Fruit fly (Drosophila melanogaster): ENCODE results near the gene stwl.
A peak's percentile ranks its signal among the peaks of the same experiment; 100 is the strongest.

dm6 chr3L:14410146-14410676 lies 472 bp upstream of the stwl start, which contains the start of gene CG3919:
- TF ChIP-seq Abd-B (GFP tag; optimal IDR thresholded peaks at IDR 0.05) (no peak), Hr78 (GFP tag; optimal IDR thresholded peaks at IDR 0.05) (no peak), woc (GFP tag; optimal IDR thresholded peaks at IDR 0.05) (peak; percentile 87), tai (GFP tag; optimal IDR thresholded peaks at IDR 0.05) (peak; percentile 88), CG9705 (GFP tag; optimal IDR thresholded peaks at IDR 0.05) (peak; percentile 50), Myc (optimal IDR thresholded peaks at IDR 0.05) (no peak), Hnf4 (GFP tag; optimal IDR thresholded peaks at IDR 0.05) (peak; percentile 89), fru (GFP tag; optimal IDR thresholded peaks at IDR 0.05) (peak; percentile 67), N (GFP tag; optimal IDR thresholded peaks at IDR 0.05) (no peak)

All from whole organism, wandering third instar larva.